Fruit fly (Drosophila melanogaster): Measurements from ENCODE around the gene Lim3.

The Lim3 gene

dm6 chr2L:19111729-19112128 lies 3.5 kb upstream of the Lim3 start:
- TF ChIP-seq foxo (GFP tag; optimal IDR thresholded peaks at IDR 0.05) (no peak), N (GFP tag; optimal IDR thresholded peaks at IDR 0.05) (no peak), Hnf4 (GFP tag; optimal IDR thresholded peaks at IDR 0.05) (no peak), Myc (optimal IDR thresholded peaks at IDR 0.05) (no peak), HLH106 (tag; optimal IDR thresholded peaks at IDR 0.05) (no peak), dmrt93B (GFP tag; optimal IDR thresholded peaks at IDR 0.05) (no peak), Vsx2 (GFP tag; optimal IDR thresholded peaks at IDR 0.05; ENCODE audit: partially characterized antibody) (no peak), h (GFP tag; optimal IDR thresholded peaks at IDR 0.05) (no peak), CrebA (GFP tag; optimal IDR thresholded peaks at IDR 0.05; ENCODE audit: borderline replicate concordance) (no peak), Mio (GFP tag; optimal IDR thresholded peaks at IDR 0.05) (no peak), fru (GFP tag; optimal IDR thresholded peaks at IDR 0.05) (no peak)

- TF ChIP-seq Myc (optimal IDR thresholded peaks at IDR 0.05): peak; percentile 36
- no peak for TF ChIP-seq Rel (GFP tag; optimal IDR thresholded peaks at IDR 0.05)
- TF ChIP-seq Rel (tag; optimal IDR thresholded peaks at IDR 0.05): no peak
Observed at dm6 chr2L:19111137-19111536, 2.9 kb upstream of the Lim3 start.

- TF ChIP-seq foxo (GFP tag; optimal IDR thresholded peaks at IDR 0.05) (no peak), sage (GFP tag; optimal IDR thresholded peaks at IDR 0.05) (no peak), N (GFP tag; optimal IDR thresholded peaks at IDR 0.05) (no peak)
Observed at dm6 chr2L:19109625-19110204, 1.5 kb upstream of the Lim3 start, which contains the start of gene amd. TSS of gene amd (plus strand) at chr2L:19110154.

dm6 chr2L:19106235-19106634 lies 2.0 kb downstream of the Lim3 start:
- TF ChIP-seq Rel (GFP tag; optimal IDR thresholded peaks at IDR 0.05): no peak
- no peak for TF ChIP-seq Rel (tag; optimal IDR thresholded peaks at IDR 0.05)
- no peak for TF ChIP-seq Hr83 (GFP tag; optimal IDR thresholded peaks at IDR 0.05; ENCODE audit: poor library complexity, severe bottlenecking)
- no peak for TF ChIP-seq Vsx2 (GFP tag; optimal IDR thresholded peaks at IDR 0.05; ENCODE audit: partially characterized antibody)
- TF ChIP-seq HLH106 (tag; optimal IDR thresholded peaks at IDR 0.05): no peak
- no peak for TF ChIP-seq Hr78 (GFP tag; optimal IDR thresholded peaks at IDR 0.05)
- no peak for TF ChIP-seq woc (GFP tag; optimal IDR thresholded peaks at IDR 0.05)
- no peak for TF ChIP-seq GATAd (GFP tag; optimal IDR thresholded peaks at IDR 0.05)
- no peak for TF ChIP-seq Dfd (GFP tag; optimal IDR thresholded peaks at IDR 0.05)
- TF ChIP-seq CG9705 (GFP tag; optimal IDR thresholded peaks at IDR 0.05): no peak
- no peak for TF ChIP-seq dsf (GFP tag; optimal IDR thresholded peaks at IDR 0.05; ENCODE audit: borderline replicate concordance)
- no peak for TF ChIP-seq N (GFP tag; optimal IDR thresholded peaks at IDR 0.05)
- no peak for TF ChIP-seq CG32264 (GFP tag; optimal IDR thresholded peaks at IDR 0.05)
- no peak for TF ChIP-seq tai (GFP tag; optimal IDR thresholded peaks at IDR 0.05)
- no peak for TF ChIP-seq Mio (GFP tag; optimal IDR thresholded peaks at IDR 0.05)
- TF ChIP-seq pan (optimal IDR thresholded peaks at IDR 0.05): no peak
- TF ChIP-seq brk (GFP tag; optimal IDR thresholded peaks at IDR 0.05): no peak
- TF ChIP-seq jim (GFP tag; optimal IDR thresholded peaks at IDR 0.05): no peak
- TF ChIP-seq ey (GFP tag; optimal IDR thresholded peaks at IDR 0.05): no peak

- TF ChIP-seq h (GFP tag; optimal IDR thresholded peaks at IDR 0.05): no peak
- TF ChIP-seq Abd-B (GFP tag; optimal IDR thresholded peaks at IDR 0.05): no peak
- TF ChIP-seq HLH106 (tag; optimal IDR thresholded peaks at IDR 0.05): no peak
- no peak for TF ChIP-seq fru (GFP tag; optimal IDR thresholded peaks at IDR 0.05)
- TF ChIP-seq sv (GFP tag; optimal IDR thresholded peaks at IDR 0.05): no peak
- no peak for TF ChIP-seq Myc (optimal IDR thresholded peaks at IDR 0.05)
- no peak for TF ChIP-seq GATAd (GFP tag; optimal IDR thresholded peaks at IDR 0.05)
- no peak for TF ChIP-seq CG32264 (GFP tag; optimal IDR thresholded peaks at IDR 0.05)
- no peak for TF ChIP-seq usp (GFP tag; optimal IDR thresholded peaks at IDR 0.05)
- no peak for TF ChIP-seq Hnf4 (GFP tag; optimal IDR thresholded peaks at IDR 0.05)
- no peak for TF ChIP-seq N (GFP tag; optimal IDR thresholded peaks at IDR 0.05)
- TF ChIP-seq woc (GFP tag; optimal IDR thresholded peaks at IDR 0.05): no peak
Observed at dm6 chr2L:19104383-19104782, 3.8 kb downstream of the Lim3 start.

Data from whole organism, wandering third instar larva.